Worm (Caenorhabditis elegans) whole organism, midembryonic: Measurements from ENCODE around the gene chil-25.
"Not testable (repeated sequence)": the region's sequence is repeated elsewhere in the genome, so short reads cannot be mapped to it uniquely, and the experiment has no call there.

Source experiments
- T22C8.4 ChIP-seq: fragments of 200-800 bp; sonication (Bioruptor generic); IDR thresholded peaks from 2 replicates; pipeline ENCODE4 v1.3.6; 2022; ENCODE audit warnings: missing genetic modification characterization, missing compliant biosample characterization
- cog-1 ChIP-seq: sonication (generic microtip); optimal IDR thresholded peaks from 2 replicates; lab custom pipeline; 2016; ENCODE audit warnings: missing genetic modification characterization, missing compliant biosample characterization
- flt-1 ChIP-seq: fragments of 200-800 bp; sonication (Bioruptor generic); IDR thresholded peaks from 2 replicates; pipeline ENCODE4 v1.3.6; 2022; ENCODE audit warnings: missing genetic modification characterization, missing compliant biosample characterization
- klf-2 ChIP-seq: fragments of 200-800 bp; sonication (Bioruptor generic); conservative IDR thresholded peaks from 2 replicates; pipeline ENCODE4 v1.3.6; 2022; ENCODE audit warnings: missing genetic modification reagents, missing genetic modification characterization, missing compliant biosample characterization
- med-1 ChIP-seq: sonication (generic microtip); optimal IDR thresholded peaks from 2 replicates; lab custom pipeline; 2017; ENCODE audit warnings: missing genetic modification characterization, mild to moderate bottlenecking, missing compliant biosample characterization, antibody characterized with exemption, missing genetic modification reagents; ENCODE audit not compliant: insufficient read depth
- ref-1 ChIP-seq: fragments of 200-800 bp; sonication (Bioruptor generic); conservative IDR thresholded peaks from 2 replicates; pipeline ENCODE4 v1.3.6; 2022; ENCODE audit warnings: missing genetic modification reagents, missing genetic modification characterization, missing compliant biosample characterization
- tab-1 ChIP-seq: fragments of 200-800 bp; sonication (Bioruptor generic); IDR thresholded peaks from 2 replicates; pipeline ENCODE4 v1.3.6; 2022; ENCODE audit warnings: missing genetic modification characterization, missing compliant biosample characterization
- ztf-23 ChIP-seq: fragments of 200-800 bp; sonication (Bioruptor generic); IDR thresholded peaks from 2 replicates; pipeline ENCODE4 v1.3.6; 2022; ENCODE audit warnings: missing genetic modification reagents, missing genetic modification characterization, missing compliant biosample characterization
- ztf-29 ChIP-seq: fragments of 200-800 bp; sonication (Bioruptor generic); IDR thresholded peaks from 2 replicates; pipeline ENCODE4 v1.3.6; 2022; ENCODE audit warnings: missing genetic modification reagents, missing genetic modification characterization, missing compliant biosample characterization

The chil-25 gene

ce11 chrII:9482529-9482928 is 8.3 kb upstream of the chil-25 start:
- TF ChIP-seq flt-1: no peak
- no peak for TF ChIP-seq ref-1 (GFP tag; lab: Robert Waterston, UW)
- no peak for TF ChIP-seq ztf-29 (GFP tag; lab: Robert Waterston, UW)
- no peak for TF ChIP-seq med-1
- TF ChIP-seq klf-2: no peak
- no peak for TF ChIP-seq cog-1 (tag; lab: Kevin White, UChicago)

ce11 chrII:9481427-9481826 is 7.2 kb upstream of the chil-25 start:
- TF ChIP-seq cog-1 (tag; lab: Kevin White, UChicago) (no peak), klf-2 (no peak), ztf-29 (GFP tag; lab: Robert Waterston, UW) (no peak), tab-1 (no peak), flt-1 (no peak), T22C8.4 (GFP tag; lab: Robert Waterston, UW) (no peak), ztf-23 (GFP tag; lab: Robert Waterston, UW) (no peak), ref-1 (GFP tag; lab: Robert Waterston, UW) (no peak), med-1 (no peak)

- TF ChIP-seq T22C8.4 (GFP tag; lab: Robert Waterston, UW) (no peak), tab-1 (no peak), ref-1 (GFP tag; lab: Robert Waterston, UW) (no peak), ztf-29 (GFP tag; lab: Robert Waterston, UW) (no peak), ztf-23 (GFP tag; lab: Robert Waterston, UW) (no peak)
Observed at ce11 chrII:9480006-9480405, 5.7 kb upstream of the chil-25 start, which contains the start of gene T19H5.7. Gene T19H5.7 (minus strand): TSS chrII:9480106.

ce11 chrII:9477567-9477966 is 3.3 kb upstream of the chil-25 start, which contains the start of gene chil-27:
Gene chil-27 (plus strand): TSS chrII:9477867.
- TF ChIP-seq med-1 (no peak), cog-1 (tag; lab: Kevin White, UChicago) (no peak), T22C8.4 (GFP tag; lab: Robert Waterston, UW) (no peak), ztf-23 (GFP tag; lab: Robert Waterston, UW) (no peak), ztf-29 (GFP tag; lab: Robert Waterston, UW) (no peak), ref-1 (GFP tag; lab: Robert Waterston, UW) (no peak), tab-1 (no peak), flt-1 (no peak), klf-2 (no peak)

ce11 chrII:9470027-9470426 is 4.2 kb downstream of the chil-25 start, which contains the start of gene T19H5.6:
Gene T19H5.6 (minus strand): TSS chrII:9470221.
- TF ChIP-seq flt-1 (no peak), klf-2 (no peak), ref-1 (GFP tag; lab: Robert Waterston, UW) (no peak), ztf-29 (GFP tag; lab: Robert Waterston, UW) (no peak), tab-1 (no peak), ztf-23 (GFP tag; lab: Robert Waterston, UW) (no peak), med-1 (no peak), T22C8.4 (GFP tag; lab: Robert Waterston, UW) (no peak), cog-1 (tag; lab: Kevin White, UChicago) (no peak)

- TF ChIP-seq flt-1 (no peak), ref-1 (GFP tag; lab: Robert Waterston, UW) (no peak), tab-1 (no peak), med-1 (no peak), cog-1 (tag; lab: Kevin White, UChicago) (no peak), ztf-23 (GFP tag; lab: Robert Waterston, UW) (no peak), T22C8.4 (GFP tag; lab: Robert Waterston, UW) (no peak), ztf-29 (GFP tag; lab: Robert Waterston, UW) (no peak), klf-2 (no peak)
Observed at ce11 chrII:9468414-9468813, 5.9 kb downstream of the chil-25 start, which contains the start of gene chil-23. Gene chil-23 (minus strand): TSS chrII:9468611.

ce11 chrII:9466095-9466494 is 8.2 kb downstream of the chil-25 start, which contains the start of gene chil-22:
Gene chil-22 (minus strand): TSS chrII:9466195.
- TF ChIP-seq tab-1: no peak
- TF ChIP-seq ref-1 (GFP tag; lab: Robert Waterston, UW): no peak
- TF ChIP-seq med-1: no peak
- TF ChIP-seq ztf-29 (GFP tag; lab: Robert Waterston, UW): no peak
- TF ChIP-seq T22C8.4 (GFP tag; lab: Robert Waterston, UW): no peak
- no peak for TF ChIP-seq ztf-23 (GFP tag; lab: Robert Waterston, UW)
- no peak for TF ChIP-seq flt-1
- TF ChIP-seq cog-1 (tag; lab: Kevin White, UChicago): no peak
- TF ChIP-seq klf-2: no peak

ce11 chrII:9461881-9462280 is 12.4 kb downstream of the chil-25 start, which contains the start of gene chil-21:
Gene chil-21 (minus strand): TSS chrII:9461981.
- TF ChIP-seq ref-1 (GFP tag; lab: Robert Waterston, UW); med-1; T22C8.4 (GFP tag; lab: Robert Waterston, UW): not testable (repeated sequence)

- not testable (repeated sequence) for TF ChIP-seq ref-1 (GFP tag; lab: Robert Waterston, UW); med-1; tab-1
Observed at ce11 chrII:9459462-9459861, 14.8 kb downstream of the chil-25 start, which contains the start of gene R09D1.14. Gene R09D1.14 (minus strand): TSS chrII:9459562.

ce11 chrII:9454304-9454703 is 20.0 kb downstream of the chil-25 start, which contains the start of gene chil-19:
Gene chil-19 (minus strand): TSS chrII:9454404.
- no peak for TF ChIP-seq ref-1 (GFP tag; lab: Robert Waterston, UW)
- no peak for TF ChIP-seq tab-1
- TF ChIP-seq klf-2: no peak
- TF ChIP-seq flt-1: no peak
- TF ChIP-seq ztf-29 (GFP tag; lab: Robert Waterston, UW): no peak
- TF ChIP-seq cog-1 (tag; lab: Kevin White, UChicago): no peak
- no peak for TF ChIP-seq ztf-23 (GFP tag; lab: Robert Waterston, UW)
- no peak for TF ChIP-seq med-1
- no peak for TF ChIP-seq T22C8.4 (GFP tag; lab: Robert Waterston, UW)
